Worm (Caenorhabditis elegans) whole organism, young adult: ENCODE data around the gene C14F11.4.
A peak's percentile ranks its signal among the peaks of the same experiment; 100 is the strongest.

Experiments
- B0035.1 ChIP-seq: sonication (generic microtip); optimal IDR thresholded peaks from 2 replicates; lab custom pipeline; 2016; ENCODE audit warnings: missing genetic modification characterization, mild to moderate bottlenecking, missing compliant biosample characterization, missing genotype, missing genetic modification reagents
- B0336.3 ChIP-seq: fragments of 200-800 bp; sonication (Bioruptor generic); IDR thresholded peaks from 2 replicates; pipeline ENCODE4 v1.3.6; 2022; ENCODE audit warnings: missing genetic modification characterization, missing compliant biosample characterization
- C06A6.2 ChIP-seq: fragments of 200-800 bp; sonication (Bioruptor generic); conservative IDR thresholded peaks from 2 replicates; pipeline ENCODE4 v1.3.6; 2022; ENCODE audit warnings: missing genetic modification characterization, missing compliant biosample characterization
- D2030.7 ChIP-seq: fragments of 200-800 bp; sonication (Bioruptor generic); IDR thresholded peaks from 2 replicates; pipeline ENCODE4 v1.3.6; 2022; ENCODE audit warnings: missing genetic modification reagents, missing genetic modification characterization, missing compliant biosample characterization
- F22D6.2 ChIP-seq: sonication (generic microtip); optimal IDR thresholded peaks from 2 replicates; lab custom pipeline; 2016; ENCODE audit warnings: mild to moderate bottlenecking, missing genetic modification characterization, missing compliant biosample characterization
- F57A8.1 ChIP-seq: fragments of 200-800 bp; sonication (Bioruptor generic); optimal IDR thresholded peaks from 2 replicates; lab custom pipeline; 2018; ENCODE audit warnings: mild to moderate bottlenecking, missing genetic modification characterization, moderate library complexity, missing compliant biosample characterization
- K11D2.4 ChIP-seq: fragments of 200-800 bp; sonication (Bioruptor generic); IDR thresholded peaks from 2 replicates; pipeline ENCODE4 v1.3.6; 2022; ENCODE audit warnings: missing genetic modification reagents, missing genetic modification characterization, missing compliant biosample characterization
- K12H6.12 ChIP-seq: fragments of 200-800 bp; sonication (Bioruptor generic); optimal IDR thresholded peaks from 2 replicates; lab custom pipeline; 2018; ENCODE audit warnings: mild to moderate bottlenecking, missing genetic modification characterization, missing compliant biosample characterization
- Y95B8A.8 ChIP-seq: fragments of 200-800 bp; sonication (Bioruptor generic); IDR thresholded peaks from 2 replicates; pipeline ENCODE4 v1.3.6; 2022; ENCODE audit warnings: missing genetic modification reagents, missing genetic modification characterization, missing compliant biosample characterization
- attf-5 ChIP-seq: fragments of 200-800 bp; sonication (Bioruptor generic); optimal IDR thresholded peaks from 2 replicates; lab custom pipeline; 2018; ENCODE audit warnings: mild to moderate bottlenecking, missing genetic modification characterization, missing compliant biosample characterization
- attf-6 ChIP-seq: fragments of 200-800 bp; sonication (Bioruptor generic); IDR thresholded peaks from 2 replicates; pipeline ENCODE4 v1.3.6; 2022; ENCODE audit warnings: missing genetic modification reagents, missing genetic modification characterization, missing compliant biosample characterization
- cebp-2 ChIP-seq: fragments of 200-800 bp; sonication (Bioruptor generic); IDR thresholded peaks from 2 replicates; pipeline ENCODE4 v1.3.6; 2022; ENCODE audit warnings: missing genetic modification characterization, missing compliant biosample characterization
- chd-7 ChIP-seq: sonication (generic microtip); optimal IDR thresholded peaks from 2 replicates; lab custom pipeline; 2016; ENCODE audit warnings: mild to moderate bottlenecking, missing genetic modification characterization, moderate library complexity, missing compliant biosample characterization
- dpl-1 ChIP-seq: fragments of 150-350 bp; optimal IDR thresholded peaks from 2 replicates; lab custom pipeline; 2014; ENCODE audit warnings: missing biosample characterization, missing genetic modification reagents, missing genetic modification characterization
- egl-44 ChIP-seq: fragments of 200-800 bp; sonication (Bioruptor generic); IDR thresholded peaks from 2 replicates; pipeline ENCODE4 v1.3.6; 2022; ENCODE audit warnings: missing genetic modification reagents, missing genetic modification characterization, missing compliant biosample characterization
- egrh-3 ChIP-seq: fragments of 200-800 bp; sonication (Bioruptor generic); IDR thresholded peaks from 2 replicates; pipeline ENCODE4 v1.3.6; 2022; ENCODE audit warnings: missing genetic modification reagents, missing genetic modification characterization, missing compliant biosample characterization
- ekl-4 ChIP-seq: fragments of 200-800 bp; sonication (Bioruptor generic); IDR thresholded peaks from 2 replicates; pipeline ENCODE4 v1.3.6; 2022; ENCODE audit warnings: missing genetic modification reagents, missing genetic modification characterization, missing compliant biosample characterization
- gei-17 ChIP-seq: fragments of 200-800 bp; sonication (Bioruptor generic); optimal IDR thresholded peaks from 2 replicates; lab custom pipeline; 2018; ENCODE audit warnings: mild to moderate bottlenecking, missing genetic modification characterization, missing compliant biosample characterization
- him-1 ChIP-seq: sonication (generic microtip); optimal IDR thresholded peaks from 2 replicates; lab custom pipeline; 2016; ENCODE audit warnings: missing genotype, missing genetic modification reagents, missing genetic modification characterization, missing compliant biosample characterization
- hlh-26 ChIP-seq: fragments of 200-800 bp; sonication (Bioruptor generic); conservative IDR thresholded peaks from 2 replicates; pipeline ENCODE4 v1.3.6; 2022; ENCODE audit warnings: missing genetic modification reagents, missing genetic modification characterization, missing compliant biosample characterization
- hmg-1.2 ChIP-seq: fragments of 200-800 bp; sonication (Bioruptor generic); IDR thresholded peaks from 2 replicates; pipeline ENCODE4 v1.3.6; 2022; ENCODE audit warnings: missing genetic modification reagents, missing genetic modification characterization, missing compliant biosample characterization
- let-607 ChIP-seq, 2 experiments: fragments of 200-800 bp in 1 of 2; sonication (Bioruptor generic) in 1 of 2; sonication (generic microtip) in 1 of 2; optimal IDR thresholded peaks; 2 replicates each; lab custom pipeline; 2016 to 2018; ENCODE audit warnings: mild to moderate bottlenecking in 2 of 2, missing compliant biosample characterization in 2 of 2, missing genetic modification characterization in 2 of 2, moderate library complexity in 2 of 2, missing genotype in 1 of 2
- lin-35 ChIP-seq, 3 experiments: fragments of 150-350 bp in 2 of 3; sonication (generic microtip) in 1 of 3; optimal IDR thresholded peaks; 2 replicates each; lab custom pipeline; 2014 to 2018; ENCODE audit warnings: missing biosample characterization in 3 of 3, missing genetic modification characterization in 3 of 3, missing genetic modification reagents in 3 of 3
- lsy-27 ChIP-seq: sonication (generic microtip); optimal IDR thresholded peaks from 2 replicates; lab custom pipeline; 2017; ENCODE audit warnings: missing genetic modification characterization, mild to moderate bottlenecking, missing compliant biosample characterization, antibody characterized with exemption, missing genotype, borderline replicate concordance; ENCODE audit not compliant: insufficient read depth
- madf-3 ChIP-seq: fragments of 200-800 bp; sonication (Bioruptor generic); IDR thresholded peaks from 2 replicates; pipeline ENCODE4 v1.3.6; 2022; ENCODE audit warnings: missing genetic modification reagents, missing genetic modification characterization, missing compliant biosample characterization
- madf-8 ChIP-seq: fragments of 200-800 bp; sonication (Bioruptor generic); conservative IDR thresholded peaks from 2 replicates; pipeline ENCODE4 v1.3.6; 2022; ENCODE audit warnings: missing genetic modification reagents, missing genetic modification characterization, missing compliant biosample characterization
- mcd-1 ChIP-seq: fragments of 200-800 bp; sonication (Bioruptor generic); IDR thresholded peaks from 2 replicates; pipeline ENCODE4 v1.3.6; 2022; ENCODE audit warnings: missing genetic modification reagents, missing genetic modification characterization, missing compliant biosample characterization
- mel-28 ChIP-seq: sonication (generic microtip); optimal IDR thresholded peaks from 2 replicates; lab custom pipeline; 2016; ENCODE audit warnings: borderline replicate concordance, mild to moderate bottlenecking, missing genetic modification characterization, missing compliant biosample characterization
- mes-4 ChIP-seq: sonication (generic microtip); optimal IDR thresholded peaks from 2 replicates; lab custom pipeline; 2016; ENCODE audit warnings: missing genotype, missing genetic modification characterization, missing compliant biosample characterization
- nfya-2 ChIP-seq: fragments of 200-800 bp; sonication (Bioruptor generic); IDR thresholded peaks from 2 replicates; pipeline ENCODE4 v1.3.6; 2022; ENCODE audit warnings: missing genetic modification reagents, missing genetic modification characterization, missing compliant biosample characterization
- nhr-120 ChIP-seq: fragments of 200-800 bp; sonication (Bioruptor generic); IDR thresholded peaks from 2 replicates; pipeline ENCODE4 v1.3.6; 2022; ENCODE audit warnings: missing genetic modification characterization, missing compliant biosample characterization
- nhr-27 ChIP-seq: fragments of 200-800 bp; sonication (Bioruptor generic); optimal IDR thresholded peaks from 2 replicates; lab custom pipeline; 2018; ENCODE audit warnings: mild to moderate bottlenecking, missing genetic modification characterization, moderate library complexity, missing compliant biosample characterization
- nhr-80 ChIP-seq: sonication (generic microtip); optimal IDR thresholded peaks from 2 replicates; lab custom pipeline; 2016; ENCODE audit warnings: missing genetic modification characterization, missing compliant biosample characterization
- repo-1 ChIP-seq: sonication (generic microtip); optimal IDR thresholded peaks from 2 replicates; lab custom pipeline; 2017; ENCODE audit warnings: mild to moderate bottlenecking, missing genetic modification characterization, missing compliant biosample characterization
- snpc-1.3 ChIP-seq: sonication (generic microtip); optimal IDR thresholded peaks from 2 replicates; lab custom pipeline; 2017; ENCODE audit warnings: missing genetic modification characterization, mild to moderate bottlenecking, missing compliant biosample characterization, antibody characterized with exemption, moderate library complexity, missing genotype, missing genetic modification reagents; ENCODE audit not compliant: insufficient read depth
- snpc-3.4 ChIP-seq: sonication (generic microtip); optimal IDR thresholded peaks from 2 replicates; lab custom pipeline; 2017; ENCODE audit warnings: missing genetic modification characterization, mild to moderate bottlenecking, missing compliant biosample characterization, antibody characterized with exemption, moderate library complexity, missing genotype, missing genetic modification reagents
- unc-62 ChIP-seq: fragments of 150-350 bp; optimal IDR thresholded peaks from 2 replicates; lab custom pipeline; 2014; ENCODE audit warnings: missing biosample characterization, missing genetic modification reagents, missing genetic modification characterization
- xnd-1 ChIP-seq: sonication (generic microtip); optimal IDR thresholded peaks from 2 replicates; lab custom pipeline; 2016; ENCODE audit warnings: missing genotype, missing genetic modification reagents, missing genetic modification characterization, missing compliant biosample characterization
- zfh-2 ChIP-seq: fragments of 200-800 bp; sonication (Bioruptor generic); conservative IDR thresholded peaks from 2 replicates; pipeline ENCODE4 v1.3.6; 2022; ENCODE audit warnings: missing genetic modification reagents, missing genetic modification characterization, missing compliant biosample characterization
- ztf-26 ChIP-seq: sonication (generic microtip); optimal IDR thresholded peaks from 2 replicates; lab custom pipeline; 2017; ENCODE audit warnings: missing genetic modification characterization, missing compliant biosample characterization

The C14F11.4 gene

DNA sequence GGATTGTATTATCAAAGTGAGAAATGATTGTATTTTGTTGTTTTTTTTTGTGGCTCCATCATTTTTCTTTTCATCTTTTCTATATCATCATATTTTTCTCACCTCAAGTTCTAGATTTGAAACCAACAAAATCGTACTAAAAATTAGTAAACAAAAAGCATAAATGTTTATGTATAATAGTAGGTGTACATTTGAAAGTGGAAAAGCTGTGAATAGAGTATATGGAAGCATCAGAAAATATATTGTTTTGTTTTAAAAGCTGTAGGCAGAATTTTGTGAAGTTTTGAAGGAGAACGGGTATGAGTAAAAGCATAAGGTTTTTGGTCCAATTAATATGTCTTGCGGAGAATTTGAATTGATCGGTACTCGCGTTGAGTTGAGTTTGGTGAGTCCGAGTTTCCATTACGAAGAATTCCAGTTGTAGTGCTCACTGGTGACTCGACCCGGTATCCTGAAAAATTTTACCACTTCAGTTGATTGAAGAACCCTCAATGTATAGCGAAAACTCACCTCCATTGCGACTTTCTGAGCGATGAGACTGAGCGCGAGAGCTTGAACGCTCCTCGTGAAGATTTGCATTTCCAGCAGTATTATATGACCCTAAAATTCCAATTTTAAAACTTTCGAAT lies at the start of gene C14F11.4:
C14F11.4 (minus strand) TSS at position 51 of the 629 bp plus-strand sequence.
- TF ChIP-seq mcd-1 (GFP tag; lab: Robert Waterston, UW) (0 out of 2 replicates have a peak, but pooled peaks have one; percentile 12), hmg-1.2 (GFP tag; lab: Robert Waterston, UW) (0 out of 2 replicates have a peak, but pooled peaks have one; percentile 7), nhr-27 (tag; lab: Kevin White, UChicago) (no peak), ekl-4 (GFP tag; lab: Robert Waterston, UW) (0 out of 2 replicates have a peak, but pooled peaks have one; percentile 34), nhr-120 (0 out of 2 replicates have a peak, but pooled peaks have one; percentile 62)
- TF ChIP-seq, all 124 proteins: peak for 4

DNA sequence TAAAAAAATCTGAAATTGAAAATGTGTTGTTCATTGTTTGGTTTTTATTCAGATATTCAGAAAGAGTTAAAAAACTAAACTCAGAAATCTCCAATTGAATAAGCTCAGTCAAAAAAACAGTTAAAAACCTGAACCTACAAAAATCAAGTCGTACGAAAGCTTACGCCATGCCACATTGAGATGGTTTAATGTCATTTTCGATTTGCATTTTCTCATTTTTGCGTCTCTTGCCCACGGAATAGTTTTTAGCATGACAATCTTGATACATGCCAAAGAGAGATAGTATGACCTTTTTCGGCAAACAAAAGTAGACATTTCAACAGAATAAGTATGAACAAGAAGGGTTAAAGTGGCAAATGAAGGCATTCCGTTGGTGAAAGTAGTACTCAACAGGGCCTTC lies 48.1 kb upstream of the C14F11.4 start:
- TF ChIP-seq mes-4 (tag; lab: Kevin White, UChicago) = no peak
- TF ChIP-seq C06A6.2 (GFP tag; lab: Robert Waterston, UW) = no peak
- TF ChIP-seq him-1 (tag; lab: Kevin White, UChicago) = no peak
- TF ChIP-seq gei-17 (GFP tag; lab: Kevin White, UChicago) = no peak
- TF ChIP-seq snpc-1.3 (tag; lab: Kevin White, UChicago) = no peak
- no peak for TF ChIP-seq xnd-1 (tag; lab: Kevin White, UChicago)
- no peak for TF ChIP-seq hlh-26 (GFP tag; lab: Robert Waterston, UW)
- TF ChIP-seq let-607 (tag; optimal IDR thresholded peaks at IDR 0.05; lab: Kevin White, UChicago) = no peak
- TF ChIP-seq dpl-1 (GFP tag; lab: Kevin White, UChicago) = no peak
- TF ChIP-seq K12H6.12 (tag; lab: Kevin White, UChicago) = no peak
- no peak for TF ChIP-seq madf-3 (GFP tag; lab: Robert Waterston, UW)
- TF ChIP-seq Y95B8A.8 (GFP tag; lab: Robert Waterston, UW) = no peak
- TF ChIP-seq nhr-80 (tag; lab: Kevin White, UChicago) = no peak
- TF ChIP-seq lsy-27 (tag; lab: Kevin White, UChicago) = no peak
- TF ChIP-seq repo-1 (tag; lab: Kevin White, UChicago) = no peak
- TF ChIP-seq mel-28 (tag; lab: Kevin White, UChicago) = no peak
- no peak for TF ChIP-seq F57A8.1
- no peak for TF ChIP-seq unc-62 (GFP tag; lab: Kevin White, UChicago)
- TF ChIP-seq, all 124 proteins: peak for 0

DNA sequence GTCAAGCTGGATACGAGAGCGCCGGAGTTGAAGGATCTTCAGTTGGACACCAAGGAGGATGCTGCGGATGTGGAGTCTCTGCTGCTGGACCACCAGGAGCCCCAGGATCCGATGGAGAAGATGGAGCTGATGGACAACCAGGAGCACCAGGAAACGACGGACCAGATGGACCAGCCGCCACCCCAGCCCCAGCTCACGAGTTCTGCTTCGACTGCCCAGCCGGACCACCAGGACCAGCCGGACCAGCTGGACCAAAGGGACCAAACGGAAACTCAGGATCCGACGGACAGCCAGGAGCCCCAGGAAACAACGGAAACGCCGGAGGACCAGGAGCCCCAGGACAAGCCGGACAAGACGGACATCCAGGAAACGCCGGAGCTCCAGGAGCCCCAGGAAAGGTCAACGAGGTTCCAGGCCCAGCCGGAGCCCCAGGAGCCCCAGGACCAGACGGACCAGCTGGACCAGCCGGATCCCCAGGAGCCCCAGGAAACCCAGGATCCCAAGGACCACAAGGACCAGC lies 47.5 kb upstream of the C14F11.4 start:
- TF ChIP-seq zfh-2 (GFP tag; lab: Robert Waterston, UW) (0 out of 2 replicates have a peak, but pooled peaks have one; percentile 28), egrh-3 (GFP tag; lab: Robert Waterston, UW) (peak; percentile 92)

DNA sequence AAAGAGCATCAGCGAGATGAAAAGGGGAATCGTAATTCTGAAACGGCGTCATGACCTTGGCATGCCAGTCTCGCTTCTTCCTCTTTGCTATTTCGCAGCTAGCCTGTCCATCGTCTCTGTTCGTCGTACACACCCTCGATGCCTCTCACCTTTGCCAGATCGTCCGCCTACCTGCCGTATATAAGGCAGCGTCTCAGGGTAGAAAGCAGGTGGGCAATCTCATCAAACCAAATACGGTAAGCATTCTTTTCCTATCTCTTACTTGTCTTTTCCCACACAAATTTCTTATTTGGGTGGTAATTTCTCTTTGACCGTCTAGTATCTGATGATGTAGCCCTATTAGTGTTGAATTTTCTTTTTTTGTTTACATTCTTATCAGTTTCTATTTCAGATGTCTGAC lies 46.8 kb upstream of the C14F11.4 start, which contains the start of gene col-166:
col-166 (plus strand) TSS at position 392 of the 400 bp plus-strand sequence.
- TF ChIP-seq nfya-2 (GFP tag; lab: Robert Waterston, UW) (no peak), attf-5 (GFP tag; lab: Kevin White, UChicago) (no peak)
- TF ChIP-seq, all 124 proteins: peak for 0

DNA sequence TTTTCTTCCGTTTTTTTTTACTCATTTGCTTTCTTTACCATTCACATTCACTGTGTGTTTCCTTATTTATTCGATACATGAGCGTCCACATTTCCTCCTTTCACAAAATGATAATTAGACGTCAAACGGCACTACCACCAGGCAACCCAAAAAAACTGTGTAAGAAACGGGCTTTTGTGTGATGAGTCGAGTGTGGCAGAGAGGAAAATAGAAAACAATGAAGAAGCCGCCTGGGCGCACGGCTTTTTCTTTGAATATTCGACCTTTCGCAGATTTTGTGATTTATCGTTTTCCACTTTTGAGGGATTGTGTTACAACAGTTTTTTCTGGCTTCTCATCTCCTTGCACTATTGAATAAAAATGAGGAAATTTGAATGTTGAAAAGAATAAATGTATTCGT lies 45.4 kb upstream of the C14F11.4 start:
- no peak for TF ChIP-seq egl-44 (GFP tag; lab: Robert Waterston, UW)
- TF ChIP-seq attf-6 (GFP tag; lab: Robert Waterston, UW) = no peak
- TF ChIP-seq hlh-26 (GFP tag; lab: Robert Waterston, UW) = no peak
- TF ChIP-seq D2030.7 (GFP tag; lab: Robert Waterston, UW) = no peak
- TF ChIP-seq repo-1 (tag; lab: Kevin White, UChicago) = no peak
- no peak for TF ChIP-seq B0035.1
- no peak for TF ChIP-seq F22D6.2
- no peak for TF ChIP-seq madf-8
- TF ChIP-seq snpc-3.4 = no peak
- TF ChIP-seq lsy-27 (tag; lab: Kevin White, UChicago) = no peak
- no peak for TF ChIP-seq cebp-2 (GFP tag; lab: Robert Waterston, UW)
- TF ChIP-seq B0336.3 (GFP tag; lab: Robert Waterston, UW) = no peak
- no peak for TF ChIP-seq chd-7 (tag; lab: Kevin White, UChicago)
- TF ChIP-seq ztf-26 (tag; lab: Kevin White, UChicago) = no peak
- TF ChIP-seq lin-35 (GFP tag; optimal IDR thresholded peaks at IDR 0.05; lab: Kevin White, UChicago) = no peak
- TF ChIP-seq K11D2.4 (GFP tag; lab: Robert Waterston, UW) = no peak
